Fruit fly (Drosophila melanogaster) whole organism, wandering third instar larva: Measurements from ENCODE around the gene Ubc6.

Experiments
- CG32264 ChIP-seq: fragments of 200-800 bp; sonication (Bioruptor generic); optimal IDR thresholded peaks from 2 replicates; lab custom pipeline; 2016; ENCODE audit warnings: missing biosample characterization, missing genetic modification characterization
- CG9705 ChIP-seq: fragments of 200-800 bp; sonication (Bioruptor generic); optimal IDR thresholded peaks from 2 replicates; lab custom pipeline; 2018; ENCODE audit warnings: missing biosample characterization, mild to moderate bottlenecking, missing genetic modification characterization
- CrebA ChIP-seq: fragments of 200-800 bp; sonication (Bioruptor generic); optimal IDR thresholded peaks from 2 replicates; lab custom pipeline; 2016; ENCODE audit warnings: missing biosample characterization, mild to moderate bottlenecking, missing genetic modification characterization, borderline replicate concordance
- Dif ChIP-seq: fragments of 200-275, 200-300 bp; sonication (Bioruptor generic); optimal IDR thresholded peaks from 2 replicates; lab custom pipeline; 2018; ENCODE audit warnings: missing biosample characterization, missing genetic modification characterization; ENCODE audit not compliant: partially characterized antibody
- GATAd ChIP-seq: sonication (Bioruptor generic); optimal IDR thresholded peaks from 2 replicates; lab custom pipeline; 2016; ENCODE audit warnings: missing biosample characterization, missing genetic modification characterization
- HLH106 ChIP-seq: fragments of 200-800 bp; optimal IDR thresholded peaks from 3 replicates; lab custom pipeline; 2019; ENCODE audit warnings: missing biosample characterization, mild to moderate bottlenecking, missing genetic modification characterization, moderate library complexity
- Hnf4 ChIP-seq: fragments of 200-800 bp; sonication (Bioruptor generic); optimal IDR thresholded peaks from 2 replicates; lab custom pipeline; 2016; ENCODE audit warnings: missing biosample characterization, mild to moderate bottlenecking, missing genetic modification characterization
- Hr78 ChIP-seq: fragments of >200 bp; optimal IDR thresholded peaks from 2 replicates; lab custom pipeline; 2017; ENCODE audit warnings: missing biosample characterization, missing genetic modification characterization
- Hr83 ChIP-seq: fragments of 200-300 bp; sonication (Bioruptor generic); optimal IDR thresholded peaks from 2 replicates; lab custom pipeline; 2016; ENCODE audit warnings: missing biosample characterization, mild to moderate bottlenecking, missing genetic modification characterization, moderate library complexity; ENCODE audit not compliant: poor library complexity, severe bottlenecking
- Mio ChIP-seq: sonication (Bioruptor generic); optimal IDR thresholded peaks from 2 replicates; lab custom pipeline; 2016; ENCODE audit warnings: missing biosample characterization, missing genetic modification characterization
- Myc ChIP-seq: fragments of >200 bp; optimal IDR thresholded peaks from 2 replicates; lab custom pipeline; 2017
- N ChIP-seq: fragments of >200 bp; optimal IDR thresholded peaks from 2 replicates; lab custom pipeline; 2018; ENCODE audit warnings: missing biosample characterization, missing external identifiers, missing genetic modification characterization
- OdsH ChIP-seq: fragments of 200-800 bp; sonication (Bioruptor generic); optimal IDR thresholded peaks from 2 replicates; lab custom pipeline; 2016; ENCODE audit warnings: missing biosample characterization, mild to moderate bottlenecking, missing genetic modification characterization
- Sp1 ChIP-seq: fragments of 200-800 bp; sonication (Bioruptor generic); optimal IDR thresholded peaks from 3 replicates; lab custom pipeline; 2019; ENCODE audit warnings: missing biosample characterization, mild to moderate bottlenecking, missing genetic modification characterization, moderate library complexity
- Vsx2 ChIP-seq: fragments of 200-300, 225-300 bp; sonication (Bioruptor generic); optimal IDR thresholded peaks from 2 replicates; lab custom pipeline; 2018; ENCODE audit warnings: missing biosample characterization, missing genetic modification characterization; ENCODE audit not compliant: partially characterized antibody
- br ChIP-seq: fragments of 200-800 bp; sonication (Bioruptor generic); optimal IDR thresholded peaks from 2 replicates; lab custom pipeline; 2016; ENCODE audit warnings: missing biosample characterization, missing genetic modification characterization
- brk ChIP-seq: fragments of 200-800 bp; sonication (Bioruptor generic); optimal IDR thresholded peaks from 2 replicates; lab custom pipeline; 2016; ENCODE audit warnings: missing biosample characterization, mild to moderate bottlenecking, missing genetic modification characterization
- dl ChIP-seq, 2 experiments: fragments of 175-275, 200-275 bp in 1 of 2; fragments of 200-275 bp in 1 of 2; sonication (Bioruptor generic); optimal IDR thresholded peaks; lab custom pipeline; 2018; ENCODE audit warnings: mild to moderate bottlenecking in 2 of 2, missing biosample characterization in 2 of 2, missing genetic modification characterization in 2 of 2, moderate library complexity in 2 of 2; ENCODE audit not compliant: partially characterized antibody in 2 of 2, insufficient read depth in 1 of 2
- dmrt93B ChIP-seq: fragments of 200-800 bp; sonication (Bioruptor generic); optimal IDR thresholded peaks from 2 replicates; lab custom pipeline; 2018; ENCODE audit warnings: missing biosample characterization, mild to moderate bottlenecking, missing genetic modification characterization
- dsf ChIP-seq: sonication (Bioruptor generic); optimal IDR thresholded peaks from 2 replicates; lab custom pipeline; 2016; ENCODE audit warnings: missing biosample characterization, missing genetic modification characterization, borderline replicate concordance
- ey ChIP-seq: fragments of 200-800 bp; sonication (Bioruptor generic); optimal IDR thresholded peaks from 2 replicates; lab custom pipeline; 2016; ENCODE audit warnings: missing biosample characterization, missing genetic modification characterization
- fru ChIP-seq: fragments of 200-800 bp; sonication (Bioruptor generic); optimal IDR thresholded peaks from 3 replicates; lab custom pipeline; 2016; ENCODE audit warnings: missing biosample characterization, mild to moderate bottlenecking, missing genetic modification characterization
- jim ChIP-seq: fragments of 175-275, 200-325 bp; sonication (Bioruptor generic); optimal IDR thresholded peaks from 2 replicates; lab custom pipeline; 2016; ENCODE audit warnings: missing biosample characterization, mild to moderate bottlenecking, missing genetic modification characterization
- lola ChIP-seq: fragments of >200 bp; optimal IDR thresholded peaks from 2 replicates; lab custom pipeline; 2017; ENCODE audit warnings: missing biosample characterization, missing genetic modification characterization
- psq ChIP-seq: fragments of 200-800 bp; sonication (Bioruptor generic); optimal IDR thresholded peaks from 3 replicates; lab custom pipeline; 2017; ENCODE audit warnings: missing biosample characterization, mild to moderate bottlenecking, missing genetic modification characterization, moderate library complexity
- rgr ChIP-seq: fragments of 200-800 bp; sonication (Bioruptor generic); optimal IDR thresholded peaks from 3 replicates; lab custom pipeline; 2016; ENCODE audit warnings: missing biosample characterization, mild to moderate bottlenecking, missing genetic modification characterization
- sage ChIP-seq: fragments of 200-800 bp; sonication (Bioruptor generic); optimal IDR thresholded peaks from 2 replicates; lab custom pipeline; 2016; ENCODE audit warnings: missing biosample characterization, mild to moderate bottlenecking, missing genetic modification characterization
- sv ChIP-seq: fragments of 200-800 bp; sonication (Bioruptor generic); optimal IDR thresholded peaks from 3 replicates; lab custom pipeline; 2016; ENCODE audit warnings: missing biosample characterization, missing genetic modification characterization
- tai ChIP-seq: sonication (Bioruptor generic); optimal IDR thresholded peaks from 2 replicates; lab custom pipeline; 2016; ENCODE audit warnings: missing biosample characterization, missing genetic modification characterization
- usp ChIP-seq: fragments of >200 bp; optimal IDR thresholded peaks from 2 replicates; lab custom pipeline; 2017; ENCODE audit warnings: missing biosample characterization, missing genetic modification characterization
- woc ChIP-seq: sonication (Bioruptor generic); optimal IDR thresholded peaks from 2 replicates; lab custom pipeline; 2016; ENCODE audit warnings: missing biosample characterization, mild to moderate bottlenecking, missing genetic modification characterization

Gene Ubc6

DNA sequence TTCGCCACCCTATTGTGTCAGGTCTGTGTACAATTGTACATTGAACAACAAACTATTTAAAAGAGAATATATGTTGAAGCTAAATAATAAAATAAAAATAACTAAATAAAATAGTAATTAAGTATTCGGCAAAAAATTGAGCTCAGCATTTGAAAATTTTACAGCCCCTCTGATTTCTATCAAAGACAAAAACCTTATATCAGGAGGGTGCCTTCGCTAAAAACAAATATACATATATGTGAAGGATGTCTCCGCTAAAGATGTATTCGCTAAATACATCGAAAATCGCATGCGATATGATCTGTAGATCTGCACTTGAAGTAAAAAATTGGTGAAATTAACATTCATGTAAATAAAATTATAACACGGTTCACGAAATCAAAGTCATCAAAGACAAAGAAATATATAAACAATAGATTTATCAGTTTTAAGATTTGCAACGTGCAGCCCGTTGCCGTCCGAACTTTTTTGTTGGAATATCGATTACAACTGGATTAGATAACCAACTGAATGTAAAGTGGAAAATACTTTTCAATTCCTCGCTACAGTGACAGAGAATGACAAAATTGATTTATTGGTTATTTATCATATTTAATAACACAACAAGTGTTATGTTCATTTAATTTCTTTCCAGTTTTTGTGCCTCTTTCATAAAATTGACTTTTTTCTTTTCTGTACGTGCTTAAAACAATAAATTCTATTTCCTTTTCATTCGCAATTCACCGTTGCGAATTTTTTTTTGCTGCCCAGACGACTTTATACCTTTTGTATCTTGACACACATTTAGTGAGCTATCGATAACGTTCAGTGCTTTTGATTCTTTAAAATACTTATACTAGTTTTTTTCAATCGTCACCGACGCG is 46.5 kb downstream of the Ubc6 start, which contains the start of gene Gnf1:
TSS of gene Gnf1 (plus strand) at position 859 of the 863 bp plus-strand sequence.
- TF ChIP-seq OdsH (GFP tag; lab: Kevin White, UChicago) (no peak), lola (GFP tag; lab: Kevin White, UChicago) (no peak), ey (GFP tag; lab: Kevin White, UChicago) (no peak), usp (GFP tag; lab: Kevin White, UChicago) (no peak), Myc (peak; percentile 40), brk (GFP tag; lab: Kevin White, UChicago) (no peak), Hnf4 (GFP tag; lab: Kevin White, UChicago) (peak; percentile 3), woc (GFP tag; lab: Kevin White, UChicago) (peak; percentile 6), Vsx2 (GFP tag; lab: Kevin White, UChicago) (no peak), sv (GFP tag; lab: Kevin White, UChicago) (no peak), Dif (GFP tag; lab: Kevin White, UChicago) (no peak), dl (GFP tag; optimal IDR thresholded peaks at IDR 0.05; lab: Kevin White, UChicago; ENCODE audit: insufficient read depth in 1 of 2, partially characterized antibody in 2 of 2) (no peak), sage (GFP tag; lab: Kevin White, UChicago) (no peak)

DNA sequence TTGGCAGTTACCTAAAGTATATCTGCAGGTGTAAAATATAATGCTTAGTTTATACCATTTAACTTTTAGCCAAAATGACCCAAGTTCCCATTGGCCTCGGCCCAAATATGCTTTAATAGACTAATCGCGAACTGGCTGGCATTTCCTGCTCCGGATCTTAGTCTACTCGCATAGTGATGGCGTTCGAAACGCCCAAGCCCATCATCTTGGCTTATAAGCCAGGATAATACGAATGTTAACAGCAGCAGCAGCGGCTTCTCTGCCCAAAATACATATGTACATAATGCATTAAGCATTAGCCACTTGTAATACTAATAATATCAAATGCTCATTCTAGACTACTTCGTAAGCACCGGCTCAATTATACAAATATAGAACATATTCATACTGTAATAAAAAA is 47.6 kb downstream of the Ubc6 start:
- TF ChIP-seq Hnf4 (GFP tag; lab: Kevin White, UChicago) = no peak
- no peak for TF ChIP-seq Myc
- TF ChIP-seq ey (GFP tag; lab: Kevin White, UChicago) = no peak
- TF ChIP-seq sage (GFP tag; lab: Kevin White, UChicago) = no peak
- TF ChIP-seq N (GFP tag; lab: Kevin White, UChicago) = no peak
- no peak for TF ChIP-seq GATAd
- no peak for TF ChIP-seq psq (GFP tag; lab: Kevin White, UChicago)
- no peak for TF ChIP-seq woc (GFP tag; lab: Kevin White, UChicago)

DNA sequence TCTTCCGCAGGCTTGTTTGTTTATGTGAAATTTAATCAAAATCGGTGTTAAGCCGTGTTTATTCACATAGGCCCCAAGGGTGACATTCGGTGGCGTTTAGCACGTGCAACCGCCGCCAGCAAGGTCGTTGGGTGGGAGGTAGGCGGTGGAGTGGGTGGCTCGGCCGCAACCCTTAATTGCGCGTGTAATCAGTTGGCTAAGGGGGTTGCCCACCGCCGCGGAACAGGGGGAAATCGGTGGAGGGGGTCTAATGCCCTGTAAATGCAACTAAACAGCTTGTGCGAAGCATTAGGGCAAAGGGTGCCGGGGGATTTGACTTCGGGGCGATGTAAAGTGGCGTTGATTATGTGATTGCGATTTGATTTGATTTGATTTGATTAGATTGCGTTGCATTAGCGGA is 48.9 kb downstream of the Ubc6 start:
- TF ChIP-seq dl (GFP tag; optimal IDR thresholded peaks at IDR 0.05; lab: Kevin White, UChicago; ENCODE audit: insufficient read depth in 1 of 2, partially characterized antibody in 2 of 2) (no peak), ey (GFP tag; lab: Kevin White, UChicago) (no peak)

DNA sequence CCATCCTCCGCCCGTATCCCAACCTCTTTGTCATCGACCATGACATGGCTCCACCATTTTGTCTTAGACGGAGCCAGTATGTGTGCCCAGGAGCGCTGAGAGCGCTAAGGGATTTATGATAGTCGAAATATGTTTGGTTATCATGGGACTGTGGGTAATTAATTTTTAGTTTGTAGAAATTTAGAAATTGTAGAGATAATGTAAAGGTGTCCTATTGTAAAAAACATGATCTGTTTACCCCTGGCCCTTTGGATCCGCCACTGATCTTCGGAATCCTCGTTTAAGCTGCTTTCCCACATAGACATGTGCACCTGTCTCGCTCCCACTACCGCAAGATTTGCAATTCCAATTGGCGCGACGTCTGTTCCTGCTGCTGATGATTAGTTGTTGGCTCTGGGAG is 50.7 kb downstream of the Ubc6 start:
- TF ChIP-seq brk (GFP tag; lab: Kevin White, UChicago) (no peak), dl (GFP tag; optimal IDR thresholded peaks at IDR 0.05; lab: Kevin White, UChicago; ENCODE audit: insufficient read depth in 1 of 2, partially characterized antibody in 2 of 2) (no peak), dsf (GFP tag; lab: Kevin White, UChicago) (no peak), Sp1 (GFP tag; lab: Kevin White, UChicago) (no peak), Dif (GFP tag; lab: Kevin White, UChicago) (no peak), HLH106 (tag; lab: Kevin White, UChicago) (peak; percentile 0), sage (GFP tag; lab: Kevin White, UChicago) (no peak), rgr (no peak), fru (GFP tag; lab: Kevin White, UChicago) (peak; percentile 6)
- TF ChIP-seq, all 38 proteins: peak for 2

DNA sequence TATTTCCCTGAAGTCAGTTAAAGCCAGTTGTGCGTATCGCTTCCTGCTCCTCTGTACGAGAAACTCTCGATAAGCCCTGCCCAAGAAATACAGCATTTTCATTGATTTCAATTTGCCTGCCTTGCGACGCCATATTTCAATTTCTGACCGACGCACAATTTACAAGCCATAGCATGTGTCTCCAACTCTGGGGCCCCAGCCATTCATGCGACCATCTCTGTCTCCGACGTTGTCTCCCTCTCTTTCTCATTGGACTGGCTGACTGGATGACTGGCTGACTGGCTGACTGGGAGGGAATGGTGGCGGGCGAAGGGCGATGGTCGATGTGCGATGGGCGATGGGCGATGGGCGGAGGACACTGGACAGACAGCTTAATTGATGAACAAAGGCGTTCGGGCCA is 51.3 kb downstream of the Ubc6 start:
- TF ChIP-seq dl (GFP tag; optimal IDR thresholded peaks at IDR 0.05; lab: Kevin White, UChicago; ENCODE audit: insufficient read depth in 1 of 2, partially characterized antibody in 2 of 2) (no peak), Myc (no peak), CG32264 (GFP tag; lab: Kevin White, UChicago) (no peak), br (GFP tag; lab: Kevin White, UChicago) (no peak), lola (GFP tag; lab: Kevin White, UChicago) (no peak), jim (GFP tag; lab: Kevin White, UChicago) (no peak), psq (GFP tag; lab: Kevin White, UChicago) (no peak), dmrt93B (GFP tag; lab: Kevin White, UChicago) (no peak), brk (GFP tag; lab: Kevin White, UChicago) (no peak), dsf (GFP tag; lab: Kevin White, UChicago) (no peak), CG9705 (GFP tag; lab: Kevin White, UChicago) (no peak), Hr83 (GFP tag; lab: Kevin White, UChicago) (no peak), woc (GFP tag; lab: Kevin White, UChicago) (no peak), N (GFP tag; lab: Kevin White, UChicago) (no peak), CrebA (GFP tag; lab: Kevin White, UChicago) (no peak), Dif (GFP tag; lab: Kevin White, UChicago) (no peak), sv (GFP tag; lab: Kevin White, UChicago) (no peak), Hr78 (GFP tag; lab: Kevin White, UChicago) (no peak), tai (GFP tag; lab: Kevin White, UChicago) (no peak), Mio (GFP tag; lab: Kevin White, UChicago) (no peak)
